Worm (Caenorhabditis elegans) whole organism, L1 larva: ENCODE measurements around the gene B0462.5.

Experiments
- C16A3.4 ChIP-seq: fragments of 150-350 bp; optimal IDR thresholded peaks from 2 replicates; lab custom pipeline; 2014; ENCODE audit warnings: missing biosample characterization, missing genetic modification characterization
- F16B12.6 ChIP-seq: fragments of 150-350 bp; optimal IDR thresholded peaks from 2 replicates; lab custom pipeline; 2014; ENCODE audit warnings: missing biosample characterization, missing genetic modification characterization
- Y116A8C.19 ChIP-seq: sonication (generic microtip); optimal IDR thresholded peaks from 2 replicates; lab custom pipeline; 2016; ENCODE audit warnings: missing compliant biosample characterization, missing genetic modification characterization, borderline replicate concordance
- aha-1 ChIP-seq: fragments of 150-350 bp; optimal IDR thresholded peaks from 2 replicates; lab custom pipeline; 2014; ENCODE audit warnings: missing biosample characterization, missing genetic modification characterization
- ama-1 ChIP-seq: fragments of 150-350 bp; optimal IDR thresholded peaks from 2 replicates; lab custom pipeline; 2014
- blmp-1 ChIP-seq: fragments of 150-350 bp; optimal IDR thresholded peaks from 2 replicates; lab custom pipeline; 2014; ENCODE audit warnings: missing biosample characterization, missing genetic modification characterization
- ceh-82 ChIP-seq, 3 experiments: fragments of 150-350 bp in 1 of 3; sonication (generic microtip) in 2 of 3; optimal IDR thresholded peaks; 2 replicates each; lab custom pipeline; 2014 to 2017; ENCODE audit warnings: missing biosample characterization in 3 of 3, missing genetic modification characterization in 3 of 3
- ceh-88 ChIP-seq: fragments of 200-800 bp; sonication (Bioruptor generic); IDR thresholded peaks from 2 replicates; pipeline ENCODE4 v1.3.6; 2022; ENCODE audit warnings: missing genetic modification characterization, missing compliant biosample characterization
- dpl-1 ChIP-seq, 3 experiments: fragments of 150-350 bp in 2 of 3; sonication (generic microtip) in 1 of 3; optimal IDR thresholded peaks; 2 replicates each; lab custom pipeline; 2014 to 2017; ENCODE audit warnings: missing biosample characterization in 3 of 3, missing genetic modification characterization in 3 of 3, missing genetic modification reagents in 3 of 3
- efl-1 ChIP-seq, 4 experiments: fragments of 150-350 bp; optimal IDR thresholded peaks in 3 of 4; peaks in 1 of 4; 1 replicate in 1 of 4; 2 replicates in 3 of 4; lab custom pipeline; 2014; ENCODE audit warnings: missing biosample characterization in 2 of 4, missing genetic modification characterization in 2 of 4, missing genetic modification reagents in 2 of 4
- elt-3 ChIP-seq, 6 experiments: fragments of 150-350 bp in 1 of 6; sonication (generic microtip); optimal IDR thresholded peaks; 2 replicates each; lab custom pipeline; 2017 to 2018; ENCODE audit warnings: missing biosample characterization in 6 of 6, missing genetic modification characterization in 6 of 6, inconsistent platforms in 1 of 6
- ets-5 ChIP-seq: fragments of 200-800 bp; sonication (Bioruptor generic); IDR thresholded peaks from 2 replicates; pipeline ENCODE4 v1.3.6; 2022; ENCODE audit warnings: missing genetic modification characterization, missing compliant biosample characterization
- fkh-10 ChIP-seq: sonication (generic microtip); optimal IDR thresholded peaks from 2 replicates; lab custom pipeline; 2017; ENCODE audit warnings: missing biosample characterization, missing genetic modification reagents, missing genetic modification characterization
- grh-1 ChIP-seq: fragments of 200-800 bp; sonication (Bioruptor generic); IDR thresholded peaks from 2 replicates; pipeline ENCODE4 v1.3.6; 2022; ENCODE audit warnings: missing genetic modification reagents, missing genetic modification characterization, missing compliant biosample characterization
- hlh-17 ChIP-seq: fragments of 200-800 bp; sonication (Bioruptor generic); optimal IDR thresholded peaks from 2 replicates; lab custom pipeline; 2018; ENCODE audit warnings: missing genetic modification characterization, mild to moderate bottlenecking, missing compliant biosample characterization, moderate library complexity, borderline replicate concordance
- hlh-4 ChIP-seq: sonication (generic microtip); optimal IDR thresholded peaks from 2 replicates; lab custom pipeline; 2016; ENCODE audit warnings: mild to moderate bottlenecking, missing genetic modification characterization, missing compliant biosample characterization
- isw-1 ChIP-seq: fragments of 200-800 bp; sonication (Bioruptor generic); IDR thresholded peaks from 2 replicates; pipeline ENCODE4 v1.3.6; 2022; ENCODE audit warnings: missing genetic modification characterization, missing compliant biosample characterization
- lin-13 ChIP-seq: fragments of 150-350 bp; optimal IDR thresholded peaks from 2 replicates; lab custom pipeline; 2014; ENCODE audit warnings: missing biosample characterization, missing genetic modification reagents, missing genetic modification characterization
- mab-9 ChIP-seq: fragments of 200-800 bp; sonication (Bioruptor generic); IDR thresholded peaks from 2 replicates; pipeline ENCODE4 v1.3.6; 2022; ENCODE audit warnings: missing genetic modification reagents, missing genetic modification characterization, missing compliant biosample characterization
- mef-2 ChIP-seq: fragments of 150-350 bp; optimal IDR thresholded peaks from 2 replicates; lab custom pipeline; 2014; ENCODE audit warnings: missing biosample characterization, missing genetic modification characterization
- nhr-90 ChIP-seq: sonication (generic microtip); optimal IDR thresholded peaks from 2 replicates; lab custom pipeline; 2016; ENCODE audit warnings: mild to moderate bottlenecking, missing genetic modification characterization, missing compliant biosample characterization; ENCODE audit not compliant: poor library complexity
- pag-3 ChIP-seq: sonication (generic microtip); optimal IDR thresholded peaks from 2 replicates; lab custom pipeline; 2017; ENCODE audit warnings: missing genetic modification characterization, mild to moderate bottlenecking, missing compliant biosample characterization, antibody characterized with exemption, borderline replicate concordance; ENCODE audit not compliant: insufficient read depth
- pqm-1 ChIP-seq: sonication (generic microtip); optimal IDR thresholded peaks from 3 replicates; lab custom pipeline; 2017; ENCODE audit warnings: missing biosample characterization, missing genetic modification characterization
- rnt-1 ChIP-seq: sonication (generic microtip); optimal IDR thresholded peaks from 2 replicates; lab custom pipeline; 2016; ENCODE audit warnings: mild to moderate bottlenecking, missing genetic modification characterization, moderate library complexity, missing compliant biosample characterization
- skn-1 ChIP-seq: fragments of 150-350 bp; optimal IDR thresholded peaks from 2 replicates; lab custom pipeline; 2014; ENCODE audit warnings: missing biosample characterization, missing genetic modification characterization
- tlp-1 ChIP-seq: fragments of 150-350 bp; optimal IDR thresholded peaks from 2 replicates; lab custom pipeline; 2014; ENCODE audit warnings: missing biosample characterization, missing genetic modification characterization
- zag-1 ChIP-seq: fragments of 150-350 bp; optimal IDR thresholded peaks from 2 replicates; lab custom pipeline; 2014; ENCODE audit warnings: missing biosample characterization, missing genetic modification characterization
- ztf-11 ChIP-seq, 2 experiments: sonication (generic microtip); optimal IDR thresholded peaks; 2 replicates each; lab custom pipeline; 2016 to 2017; ENCODE audit warnings: missing genetic modification characterization in 2 of 2, missing biosample characterization in 1 of 2, missing compliant biosample characterization in 1 of 2

Gene B0462.5

ce11 chrV:18298506-18298905 lies 24.6 kb downstream of the B0462.5 start, which contains the start of gene Y51A2A.5:
Gene Y51A2A.5, plus strand, starts transcription at chrV:18298806.
- TF ChIP-seq ets-5 = no peak
- no peak for TF ChIP-seq mab-9 (GFP tag; lab: Robert Waterston, UW)
- TF ChIP-seq hlh-17 (GFP tag; lab: Kevin White, UChicago) = no peak
- no peak for TF ChIP-seq ceh-82 (tag; optimal IDR thresholded peaks at IDR 0.05; lab: Kevin White, UChicago)

ce11 chrV:18292295-18292694 lies 30.8 kb downstream of the B0462.5 start, which contains the start of gene Y51A2A.12:
Gene Y51A2A.12, plus strand, starts transcription at chrV:18292595.
- TF ChIP-seq lin-13 (GFP tag; lab: Kevin White, UChicago) (no peak), ama-1 (lab: Kevin White, UChicago) (no peak), skn-1 (no peak)

ce11 chrV:18290642-18291041 lies 32.5 kb downstream of the B0462.5 start, which contains the start of gene Y51A2A.4:
Gene Y51A2A.4, plus strand, starts transcription at chrV:18290942.
- TF ChIP-seq efl-1 (optimal IDR thresholded peaks at IDR 0.05; lab: Kevin White, UChicago) = no peak
- peak in 1 of 2 experiments; percentile 38 for TF ChIP-seq efl-1 (GFP tag; optimal IDR thresholded peaks at IDR 0.05 in 1 of 2; lab: Kevin White, UChicago)
- TF ChIP-seq tlp-1 (tag; lab: Kevin White, UChicago) = no peak

ce11 chrV:18282597-18282996 lies 40.5 kb downstream of the B0462.5 start, which contains the start of gene clec-247:
Gene clec-247, plus strand, starts transcription at chrV:18282897.
- TF ChIP-seq C16A3.4 (tag; lab: Kevin White, UChicago) (no peak), mef-2 (tag; lab: Kevin White, UChicago) (no peak), elt-3 (tag; optimal IDR thresholded peaks at IDR 0.05; lab: Kevin White, UChicago) (no peak), aha-1 (tag; lab: Kevin White, UChicago) (no peak), nhr-90 (tag; lab: Kevin White, UChicago) (no peak), blmp-1 (no peak), rnt-1 (tag; lab: Kevin White, UChicago) (no peak)

ce11 chrV:18280778-18281177 lies 42.4 kb downstream of the B0462.5 start, which contains the start of gene Y51A2A.16:
Gene Y51A2A.16, minus strand, starts transcription at chrV:18280878.
- no peak for TF ChIP-seq dpl-1 (GFP tag; optimal IDR thresholded peaks at IDR 0.05; lab: Kevin White, UChicago)
- TF ChIP-seq isw-1 (GFP tag; lab: Robert Waterston, UW) = no peak
- TF ChIP-seq fkh-10 (GFP tag; lab: Kevin White, UChicago) = no peak
- no peak for TF ChIP-seq pqm-1
- no peak for TF ChIP-seq ceh-88
- TF ChIP-seq hlh-4 = no peak
- no peak for TF ChIP-seq ztf-11 (tag; optimal IDR thresholded peaks at IDR 0.05; lab: Kevin White, UChicago)
- no peak for TF ChIP-seq Y116A8C.19 (tag; lab: Kevin White, UChicago)
- TF ChIP-seq zag-1 = no peak
- TF ChIP-seq grh-1 (GFP tag; lab: Robert Waterston, UW) = no peak
- no peak for TF ChIP-seq pag-3 (tag; lab: Kevin White, UChicago)
- TF ChIP-seq F16B12.6 (tag; lab: Kevin White, UChicago) = no peak
